Fruit fly (Drosophila melanogaster): Measurements from ENCODE around the gene pins.

Gene pins

DNA sequence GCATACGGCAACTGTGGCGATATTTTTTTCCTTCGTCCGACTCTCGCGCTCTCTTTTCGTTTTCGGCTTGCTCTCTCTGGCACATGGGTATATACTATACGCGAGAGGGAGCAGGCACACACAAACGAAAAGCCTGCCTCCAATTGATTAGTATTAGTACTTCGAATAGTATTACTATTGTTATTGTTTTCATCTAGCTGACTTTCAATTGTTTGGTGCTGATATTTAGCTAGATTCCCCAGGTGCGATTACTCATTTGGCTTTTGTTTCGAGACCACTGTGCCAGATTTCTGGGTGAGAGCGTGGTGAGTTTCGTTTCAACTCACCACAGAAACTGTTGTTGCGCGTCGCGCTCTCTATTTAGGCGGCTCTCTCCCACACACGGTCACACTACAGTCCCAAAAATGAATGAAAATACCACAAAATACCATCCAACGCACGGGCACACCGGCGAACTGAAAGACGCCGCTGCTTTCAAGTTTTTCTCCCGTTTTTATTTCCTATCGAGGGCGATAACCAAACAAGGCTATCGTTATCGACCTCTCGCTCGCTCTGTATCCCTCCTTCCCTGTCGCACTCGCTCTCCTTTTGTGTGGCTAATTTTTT, 1.3 kb upstream of the pins start (continued):
- TF ChIP-seq lov (optimal IDR thresholded peaks at IDR 0.05) (no peak), lov (GFP tag; IDR thresholded peaks at IDR 0.05) (no peak), Atf6 (GFP tag; IDR thresholded peaks at IDR 0.05) (no peak), CG31388 (GFP tag; optimal IDR thresholded peaks at IDR 0.05) (peak; percentile 34)

DNA sequence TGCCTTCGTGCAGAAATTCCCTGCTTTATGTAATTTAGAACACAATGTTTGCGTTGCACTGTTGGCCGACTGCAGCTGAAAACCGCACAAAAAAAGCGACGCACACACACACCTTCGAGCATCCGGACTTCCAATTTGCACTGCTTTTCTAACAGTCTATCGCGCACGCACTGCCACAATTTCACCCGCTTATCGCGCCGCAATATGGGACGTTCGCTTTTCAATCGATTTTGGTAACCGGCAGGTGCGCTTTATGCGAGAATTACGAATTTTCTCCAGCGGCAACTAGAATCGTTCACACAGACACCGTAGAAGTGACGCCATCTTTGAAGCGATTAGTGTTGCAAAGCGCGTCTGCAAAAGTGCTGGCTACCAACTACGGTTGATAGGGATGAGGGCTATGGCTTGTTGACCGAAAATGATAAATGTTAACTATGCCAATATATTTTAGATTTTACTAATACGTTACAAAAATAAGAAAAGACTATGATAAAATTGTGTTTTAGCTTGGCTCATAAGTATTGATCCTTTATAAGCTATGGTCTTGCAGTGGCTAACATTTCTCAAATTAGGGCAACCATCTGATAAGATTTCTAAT, 651 bp upstream of the pins start, which contains the start of gene wdb:
wdb (minus strand) TSS at position 352 of the 598 bp plus-strand sequence.
- TF ChIP-seq CG1792 (GFP tag; optimal IDR thresholded peaks at IDR 0.05) (peak; percentile 6), Mrtf (GFP tag; IDR thresholded peaks at IDR 0.05) (no peak), CG9609 (GFP tag; optimal IDR thresholded peaks at IDR 0.05) (peak; percentile 24), bsh (GFP tag; optimal IDR thresholded peaks at IDR 0.05) (peak in 1 of 2 experiments; percentile 33), D (optimal IDR thresholded peaks at IDR 0.05) (no peak), D (GFP tag; optimal IDR thresholded peaks at IDR 0.05) (no peak), repo (GFP tag; optimal IDR thresholded peaks at IDR 0.05) (peak; percentile 29), CG13894 (tag; optimal IDR thresholded peaks at IDR 0.05) (no peak), Taf1 (GFP tag; IDR thresholded peaks at IDR 0.05) (no peak), gfzf (GFP tag; optimal IDR thresholded peaks at IDR 0.05) (peak; percentile 4), Hmx (GFP tag; optimal IDR thresholded peaks at IDR 0.05) (no peak), slp2 (GFP tag; optimal IDR thresholded peaks at IDR 0.05) (peak; percentile 64), CG10565 (GFP tag; optimal IDR thresholded peaks at IDR 0.05) (no peak), Xrp1 (GFP tag; IDR thresholded peaks at IDR 0.05) (no peak), ham (GFP tag; IDR thresholded peaks at IDR 0.05) (no peak), nerfin-2 (GFP tag; IDR thresholded peaks at IDR 0.05; ENCODE audit: partially characterized antibody) (no peak), HmgZ (tag; optimal IDR thresholded peaks at IDR 0.05) (peak; percentile 22), Myb (GFP tag; optimal IDR thresholded peaks at IDR 0.05) (no peak), z (GFP tag; IDR thresholded peaks at IDR 0.05) (no peak), CG12236 (GFP tag; optimal IDR thresholded peaks at IDR 0.05) (no peak), sd (tag; optimal IDR thresholded peaks at IDR 0.05) (no peak), Adf1 (GFP tag; IDR thresholded peaks at IDR 0.05) (no peak), Chrac-16 (GFP tag; optimal IDR thresholded peaks at IDR 0.05) (peak; percentile 52), trem (tag; optimal IDR thresholded peaks at IDR 0.05) (no peak), CG14441 (GFP tag; IDR thresholded peaks at IDR 0.05) (no peak), pb (GFP tag; optimal IDR thresholded peaks at IDR 0.05) (peak; percentile 14), CG1233 (GFP tag; optimal IDR thresholded peaks at IDR 0.05) (no peak), Elba2 (GFP tag; optimal IDR thresholded peaks at IDR 0.05) (peak; percentile 9), Hsf (GFP tag; optimal IDR thresholded peaks at IDR 0.05) (peak; percentile 27), CG7963 (GFP tag; IDR thresholded peaks at IDR 0.05; ENCODE audit: partially characterized antibody) (no peak), sisA (GFP tag; IDR thresholded peaks at IDR 0.05) (no peak), CG6765 (GFP tag; optimal IDR thresholded peaks at IDR 0.05) (no peak), HLHmδ (GFP tag; optimal IDR thresholded peaks at IDR 0.05) (peak; percentile 20), Atf6 (GFP tag; IDR thresholded peaks at IDR 0.05) (no peak), CG3838 (GFP tag; optimal IDR thresholded peaks at IDR 0.05) (no peak), dmrt99B (tag; optimal IDR thresholded peaks at IDR 0.05) (peak; percentile 38), zf30C (GFP tag; optimal IDR thresholded peaks at IDR 0.05) (no peak), CG4730 (GFP tag; IDR thresholded peaks at IDR 0.05) (no peak), Hr51 (GFP tag; optimal IDR thresholded peaks at IDR 0.05) (peak in 1 of 2 experiments; percentile 27), Sin3A (optimal IDR thresholded peaks at IDR 0.05) (peak; percentile 32), usp (GFP tag; optimal IDR thresholded peaks at IDR 0.05) (no peak), Hr39 (optimal IDR thresholded peaks at IDR 0.05) (no peak), cato (GFP tag; optimal IDR thresholded peaks at IDR 0.05; ENCODE audit: borderline replicate concordance) (no peak), Ets97D (GFP tag; optimal IDR thresholded peaks at IDR 0.05) (peak; percentile 8), Oli (tag; optimal IDR thresholded peaks at IDR 0.05) (no peak), luna (GFP tag; optimal IDR thresholded peaks at IDR 0.05) (no peak), fu2 (GFP tag; optimal IDR thresholded peaks at IDR 0.05) (peak; percentile 47)

All from whole organism, embryonic.